1 worm cellular context compared by ENCODE assay signal in genomic region chrV:11506347-11506746, ce11.
TF ChIP-seq lines count a peak whose summit lies in the region.

No protein-coding gene starts in this region.

TF ChIP-seq in whole organism, L1 larva, 84 proteins besides CTCF, POLR2A, EP300 and RAD21 (continued from another document):
- TF ChIP-seq nhr-77 (tag; optimal IDR thresholded peaks at IDR 0.05; lab: Kevin White, UChicago) (no peak), blmp-1 (tag; optimal IDR thresholded peaks at IDR 0.05; lab: Kevin White, UChicago) (no peak), sox-4 (tag; optimal IDR thresholded peaks at IDR 0.05; lab: Kevin White, UChicago) (no peak), nhr-71 (tag; optimal IDR thresholded peaks at IDR 0.05; lab: Kevin White, UChicago) (peak; percentile 72), Y116A8C.19 (tag; optimal IDR thresholded peaks at IDR 0.05; lab: Kevin White, UChicago; ENCODE audit: borderline replicate concordance) (no peak), unc-62 (GFP tag; optimal IDR thresholded peaks at IDR 0.05; lab: Kevin White, UChicago) (no peak), jun-1 (tag; optimal IDR thresholded peaks at IDR 0.05; lab: Kevin White, UChicago) (no peak), ama-1 (optimal IDR thresholded peaks at IDR 0.05; lab: Kevin White, UChicago) (no peak), unc-98 (GFP tag; IDR thresholded peaks at IDR 0.05; lab: Robert Waterston, UW) (no peak), irx-1 (tag; optimal IDR thresholded peaks at IDR 0.05; lab: Kevin White, UChicago) (no peak), unc-130 (tag; optimal IDR thresholded peaks at IDR 0.05; lab: Kevin White, UChicago) (peak; percentile 27), nhr-19 (GFP tag; conservative IDR thresholded peaks at IDR 0.05; lab: Robert Waterston, UW) (peak; percentile 48), egl-13 (tag; optimal IDR thresholded peaks at IDR 0.05; lab: Kevin White, UChicago) (no peak), lir-3 (tag; optimal IDR thresholded peaks at IDR 0.05; lab: Kevin White, UChicago; ENCODE audit: poor library complexity) (no peak)
TF ChIP-seq in whole organism, L1 larva: peak in this region for 12.
